Worm (Caenorhabditis elegans) whole organism, L1 larva: ENCODE results near the gene dhhc-6.

ENCODE experiments used
- ceh-82 ChIP-seq, 3 experiments: fragments of 150-350 bp in 1 of 3; sonication (generic microtip) in 2 of 3; optimal IDR thresholded peaks; 2 replicates each; lab custom pipeline; 2014 to 2017; ENCODE audit warnings: missing biosample characterization in 3 of 3, missing genetic modification characterization in 3 of 3
- ceh-88 ChIP-seq: fragments of 200-800 bp; sonication (Bioruptor generic); IDR thresholded peaks from 2 replicates; pipeline ENCODE4 v1.3.6; 2022; ENCODE audit warnings: missing genetic modification characterization, missing compliant biosample characterization
- fkh-10 ChIP-seq: sonication (generic microtip); optimal IDR thresholded peaks from 2 replicates; lab custom pipeline; 2017; ENCODE audit warnings: missing biosample characterization, missing genetic modification reagents, missing genetic modification characterization
- hpl-2 ChIP-seq: fragments of 150-350 bp; optimal IDR thresholded peaks from 2 replicates; lab custom pipeline; 2014; ENCODE audit warnings: missing biosample characterization, missing genetic modification reagents, missing genetic modification characterization
- lin-13 ChIP-seq: fragments of 150-350 bp; optimal IDR thresholded peaks from 2 replicates; lab custom pipeline; 2014; ENCODE audit warnings: missing biosample characterization, missing genetic modification reagents, missing genetic modification characterization
- nhr-28 ChIP-seq: fragments of 150-350 bp; optimal IDR thresholded peaks from 2 replicates; lab custom pipeline; 2014; ENCODE audit warnings: missing biosample characterization, missing genetic modification characterization
- nhr-76 ChIP-seq: sonication (generic microtip); optimal IDR thresholded peaks from 2 replicates; lab custom pipeline; 2017; ENCODE audit warnings: missing biosample characterization, missing genetic modification characterization
- snpc-4 ChIP-seq: fragments of 150-350 bp; optimal IDR thresholded peaks from 2 replicates; lab custom pipeline; 2014; ENCODE audit warnings: missing biosample characterization, missing genetic modification characterization
- tbx-2 ChIP-seq: sonication (generic microtip); optimal IDR thresholded peaks from 2 replicates; lab custom pipeline; 2016; ENCODE audit warnings: missing genetic modification characterization, missing compliant biosample characterization
- ztf-11 ChIP-seq, 2 experiments: sonication (generic microtip); optimal IDR thresholded peaks; 2 replicates each; lab custom pipeline; 2016 to 2017; ENCODE audit warnings: missing genetic modification characterization in 2 of 2, missing biosample characterization in 1 of 2, missing compliant biosample characterization in 1 of 2

DNA sequence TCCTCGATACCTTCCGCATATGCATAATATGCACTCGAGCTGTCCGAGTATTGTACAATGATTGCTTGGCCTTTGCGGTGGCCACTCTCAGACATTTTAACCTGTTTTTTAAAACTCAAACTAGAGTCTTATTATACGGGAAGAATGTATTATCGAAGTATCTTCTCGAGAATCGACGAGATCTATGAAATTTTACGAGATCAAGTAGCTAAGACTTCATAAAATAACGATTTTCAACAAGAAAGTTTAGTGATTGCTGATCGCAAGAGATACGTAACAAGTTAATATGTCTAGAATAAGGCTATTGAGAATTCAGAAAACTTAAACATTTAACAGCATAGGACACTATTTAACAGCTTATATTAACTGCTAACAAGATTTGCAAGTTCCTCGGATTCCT lies 18.5 kb downstream of the dhhc-6 start, which contains the start of gene B0001.5:
- no peak for TF ChIP-seq nhr-76 (tag; lab: Kevin White, UChicago)
- TF ChIP-seq lin-13, result no peak
- no peak for TF ChIP-seq ztf-11 (tag; optimal IDR thresholded peaks at IDR 0.05; lab: Kevin White, UChicago)
- TF ChIP-seq snpc-4 (tag; lab: Kevin White, UChicago), result no peak
- no peak for TF ChIP-seq hpl-2 (GFP tag; lab: Kevin White, UChicago)
- no peak for TF ChIP-seq fkh-10 (GFP tag; lab: Kevin White, UChicago)
- TF ChIP-seq ceh-88 (GFP tag; lab: Robert Waterston, UW), result no peak
- TF ChIP-seq ceh-82 (tag; optimal IDR thresholded peaks at IDR 0.05; lab: Kevin White, UChicago), result no peak
- no peak for TF ChIP-seq tbx-2 (tag; lab: Kevin White, UChicago)
- no peak for TF ChIP-seq nhr-28 (tag; lab: Kevin White, UChicago)
